Worm (Caenorhabditis elegans): ENCODE measurements around the gene ptr-13.
A peak's percentile ranks its signal among the peaks of the same experiment; 100 is the strongest.

Gene ptr-13

ce11 chrII:11166414-11166813 lies 4.1 kb upstream of the ptr-13 start:
- TF ChIP-seq ceh-36 (tag; optimal IDR thresholded peaks at IDR 0.05) (no peak), pes-1 (GFP tag; IDR thresholded peaks at IDR 0.05) (peak; percentile 49; the same call in 1 of the 2 replicates)

DNA sequence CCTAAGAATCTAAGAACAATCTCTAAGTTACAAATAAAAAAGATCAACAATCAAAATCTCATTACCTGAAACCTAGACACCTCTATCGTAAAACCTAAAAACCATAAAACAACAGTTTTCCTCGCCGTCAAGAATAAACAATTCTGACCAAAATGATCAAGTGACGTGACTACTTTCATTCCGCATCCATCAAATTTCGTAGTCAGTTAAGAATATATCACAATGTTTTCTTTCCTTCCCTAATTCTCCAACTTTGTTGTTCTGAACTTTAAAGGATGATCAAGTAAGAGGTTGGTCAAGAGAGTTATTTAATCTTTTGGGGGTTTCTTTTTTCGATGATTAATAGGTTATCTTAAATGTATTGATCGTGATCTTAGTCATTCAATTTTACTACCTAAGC lies 1.0 kb upstream of the ptr-13 start:
- TF ChIP-seq scrt-1 (GFP tag; IDR thresholded peaks at IDR 0.05) (no peak), tbx-11 (GFP tag; IDR thresholded peaks at IDR 0.05) (no peak), tbx-37 (GFP tag; conservative IDR thresholded peaks at IDR 0.05) (no peak), ceh-36 (tag; optimal IDR thresholded peaks at IDR 0.05) (no peak), ceh-13 (GFP tag; optimal IDR thresholded peaks at IDR 0.05) (no peak), pes-1 (GFP tag; IDR thresholded peaks at IDR 0.05) (no peak), hnd-1 (tag; optimal IDR thresholded peaks at IDR 0.05) (no peak), sea-1 (GFP tag; conservative IDR thresholded peaks at IDR 0.05) (no peak), hmbx-1 (tag; optimal IDR thresholded peaks at IDR 0.05) (no peak), B0310.2 (tag; optimal IDR thresholded peaks at IDR 0.05) (no peak), F13C5.2 (tag; optimal IDR thresholded peaks at IDR 0.05) (no peak), flt-1 (GFP tag; IDR thresholded peaks at IDR 0.05) (no peak), tra-4 (tag; optimal IDR thresholded peaks at IDR 0.05) (no peak), hmg-4 (GFP tag; optimal IDR thresholded peaks at IDR 0.05) (no peak), ama-1 (optimal IDR thresholded peaks at IDR 0.05) (no peak), ets-7 (tag; optimal IDR thresholded peaks at IDR 0.05) (no peak), aly-1 (tag; optimal IDR thresholded peaks at IDR 0.05) (no peak)

DNA sequence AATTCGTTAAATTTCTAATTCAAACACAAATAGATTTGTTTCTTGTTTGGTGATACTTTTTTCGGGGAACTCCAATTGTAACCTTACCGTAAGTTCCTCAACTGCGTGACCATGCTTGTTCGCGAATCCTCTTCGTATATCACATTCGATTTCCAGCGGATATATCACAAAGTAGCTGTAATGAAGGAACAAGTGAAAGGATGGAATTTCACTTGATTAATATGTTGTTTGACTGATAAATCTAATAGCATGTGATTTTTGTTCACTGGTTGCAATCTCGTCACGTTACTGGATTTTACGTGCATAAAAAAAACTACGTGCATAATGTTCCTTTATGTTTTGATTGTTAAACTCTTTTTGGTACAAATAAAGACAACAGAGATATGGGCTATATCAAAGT lies 606 bp downstream of the ptr-13 start:
- TF ChIP-seq flt-1 (GFP tag; IDR thresholded peaks at IDR 0.05) (no peak), aly-1 (tag; optimal IDR thresholded peaks at IDR 0.05) (no peak), tra-4 (tag; optimal IDR thresholded peaks at IDR 0.05) (no peak)

DNA sequence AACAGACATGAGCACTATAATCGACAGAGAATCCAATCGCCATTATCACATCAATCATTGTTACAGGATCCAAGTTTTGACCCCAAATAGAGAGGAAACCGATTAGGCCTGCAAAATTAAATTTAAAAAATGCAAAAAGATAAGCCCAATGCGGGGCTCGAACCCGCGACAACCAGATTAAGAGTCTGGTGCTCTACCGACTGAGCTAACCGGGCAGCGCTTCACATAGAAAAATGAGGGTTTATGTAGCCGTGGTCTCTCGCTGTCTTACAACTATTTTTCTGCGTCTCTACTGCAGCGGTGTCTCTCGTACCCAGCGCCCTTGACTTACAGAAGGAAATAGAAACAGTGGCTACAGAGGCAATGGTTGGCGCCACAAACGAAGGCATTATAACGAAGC lies 4.6 kb downstream of the ptr-13 start:
- TF ChIP-seq hmbx-1 (tag; optimal IDR thresholded peaks at IDR 0.05): no peak
- TF ChIP-seq aly-1 (tag; optimal IDR thresholded peaks at IDR 0.05): no peak
- peak; percentile 70 for TF ChIP-seq scrt-1 (GFP tag; IDR thresholded peaks at IDR 0.05)
- TF ChIP-seq hnd-1 (tag; optimal IDR thresholded peaks at IDR 0.05): peak; percentile 34
- peak; percentile 73 for TF ChIP-seq ceh-36 (tag; optimal IDR thresholded peaks at IDR 0.05)
- 0 out of 2 replicates have a peak, but pooled peaks have one; percentile 44 for TF ChIP-seq tbx-11 (GFP tag; IDR thresholded peaks at IDR 0.05)
- peak; percentile 63 for TF ChIP-seq tbx-37 (GFP tag; conservative IDR thresholded peaks at IDR 0.05)
- no peak for TF ChIP-seq hmg-4 (GFP tag; optimal IDR thresholded peaks at IDR 0.05)
- TF ChIP-seq pes-1 (GFP tag; IDR thresholded peaks at IDR 0.05): peak; percentile 78
- no peak for TF ChIP-seq B0310.2 (tag; optimal IDR thresholded peaks at IDR 0.05)
- TF ChIP-seq flt-1 (GFP tag; IDR thresholded peaks at IDR 0.05): peak; percentile 62; the same call in 1 of the 2 replicates
- peak; percentile 4 for TF ChIP-seq ceh-13 (GFP tag; optimal IDR thresholded peaks at IDR 0.05)
- peak; percentile 73; the same call in 1 of the 2 replicates for TF ChIP-seq sea-1 (GFP tag; conservative IDR thresholded peaks at IDR 0.05)

DNA sequence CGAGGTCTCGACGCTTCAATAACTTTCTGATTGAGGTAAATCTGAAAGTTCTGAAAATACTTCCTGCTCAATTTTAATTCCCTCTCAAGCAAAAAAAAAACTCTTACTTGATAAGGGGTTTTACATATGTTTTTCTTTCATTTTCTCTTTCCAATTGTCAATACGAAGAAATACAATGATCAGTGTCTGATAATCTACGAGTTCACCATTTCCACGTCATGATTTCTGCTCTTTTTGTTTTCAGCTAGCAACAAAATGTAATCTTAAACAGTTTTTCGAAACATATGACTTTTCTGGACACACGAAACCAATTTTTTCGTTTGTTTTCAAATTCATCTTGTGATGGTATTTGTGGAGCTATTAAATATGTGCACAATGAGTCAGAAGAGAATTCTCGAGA lies 6.1 kb downstream of the ptr-13 start:
- no peak for TF ChIP-seq hmg-4 (GFP tag; optimal IDR thresholded peaks at IDR 0.05)
- no peak for TF ChIP-seq tbx-37 (GFP tag; conservative IDR thresholded peaks at IDR 0.05)
- TF ChIP-seq pes-1 (GFP tag; IDR thresholded peaks at IDR 0.05): no peak
- no peak for TF ChIP-seq ceh-13 (GFP tag; optimal IDR thresholded peaks at IDR 0.05)
- no peak for TF ChIP-seq sea-1 (GFP tag; conservative IDR thresholded peaks at IDR 0.05)
- no peak for TF ChIP-seq tra-4 (tag; optimal IDR thresholded peaks at IDR 0.05)
- TF ChIP-seq hnd-1 (tag; optimal IDR thresholded peaks at IDR 0.05): no peak
- no peak for TF ChIP-seq scrt-1 (GFP tag; IDR thresholded peaks at IDR 0.05)
- TF ChIP-seq ceh-36 (tag; optimal IDR thresholded peaks at IDR 0.05): no peak
- TF ChIP-seq flt-1 (GFP tag; IDR thresholded peaks at IDR 0.05): no peak
- no peak for TF ChIP-seq hmbx-1 (tag; optimal IDR thresholded peaks at IDR 0.05)
- TF ChIP-seq aly-1 (tag; optimal IDR thresholded peaks at IDR 0.05): no peak
- no peak for TF ChIP-seq B0310.2 (tag; optimal IDR thresholded peaks at IDR 0.05)
- TF ChIP-seq tbx-11 (GFP tag; IDR thresholded peaks at IDR 0.05): no peak
- no peak for TF ChIP-seq F13C5.2 (tag; optimal IDR thresholded peaks at IDR 0.05)
- no peak for TF ChIP-seq ama-1 (optimal IDR thresholded peaks at IDR 0.05)
- TF ChIP-seq ets-7 (tag; optimal IDR thresholded peaks at IDR 0.05): no peak

ce11 chrII:11155400-11155799 lies 6.9 kb downstream of the ptr-13 start:
- no peak for TF ChIP-seq hmbx-1 (tag; optimal IDR thresholded peaks at IDR 0.05)
- no peak for TF ChIP-seq ama-1 (optimal IDR thresholded peaks at IDR 0.05)
- no peak for TF ChIP-seq tbx-37 (GFP tag; conservative IDR thresholded peaks at IDR 0.05)
- no peak for TF ChIP-seq tra-4 (tag; optimal IDR thresholded peaks at IDR 0.05)

DNA sequence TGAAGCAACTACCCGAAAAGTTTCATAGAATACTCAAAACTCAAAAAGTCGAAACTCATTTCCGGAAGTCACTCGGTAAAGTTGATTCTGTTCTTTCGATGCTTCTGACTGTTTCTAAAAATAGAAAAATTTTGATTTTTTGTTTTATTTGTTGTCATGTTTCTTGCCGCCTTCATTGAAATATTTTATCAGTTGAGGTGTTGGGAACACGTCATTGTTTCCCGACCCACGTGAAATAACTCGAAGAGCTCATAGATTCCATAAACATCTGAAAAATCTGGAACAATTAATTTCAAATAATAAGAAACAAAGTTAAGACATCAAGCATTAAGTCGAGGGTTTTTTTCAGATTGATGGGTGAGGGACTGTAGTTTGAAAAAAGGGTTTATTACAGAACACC lies 7.3 kb downstream of the ptr-13 start:
- no peak for TF ChIP-seq hmg-4 (GFP tag; optimal IDR thresholded peaks at IDR 0.05)
- no peak for TF ChIP-seq tra-4 (tag; optimal IDR thresholded peaks at IDR 0.05)
- no peak for TF ChIP-seq flt-1 (GFP tag; IDR thresholded peaks at IDR 0.05)
- no peak for TF ChIP-seq aly-1 (tag; optimal IDR thresholded peaks at IDR 0.05)
- no peak for TF ChIP-seq tbx-11 (GFP tag; IDR thresholded peaks at IDR 0.05)
- TF ChIP-seq tbx-37 (GFP tag; conservative IDR thresholded peaks at IDR 0.05): no peak
- TF ChIP-seq hmbx-1 (tag; optimal IDR thresholded peaks at IDR 0.05): no peak
- no peak for TF ChIP-seq hnd-1 (tag; optimal IDR thresholded peaks at IDR 0.05)
- no peak for TF ChIP-seq sea-1 (GFP tag; conservative IDR thresholded peaks at IDR 0.05)
- no peak for TF ChIP-seq scrt-1 (GFP tag; IDR thresholded peaks at IDR 0.05)
- no peak for TF ChIP-seq ama-1 (optimal IDR thresholded peaks at IDR 0.05)

ce11 chrII:11153800-11154199 lies 8.5 kb downstream of the ptr-13 start:
- TF ChIP-seq B0310.2 (tag; optimal IDR thresholded peaks at IDR 0.05): no peak
- TF ChIP-seq hmbx-1 (tag; optimal IDR thresholded peaks at IDR 0.05): no peak
- TF ChIP-seq F13C5.2 (tag; optimal IDR thresholded peaks at IDR 0.05): no peak
- TF ChIP-seq flt-1 (GFP tag; IDR thresholded peaks at IDR 0.05): no peak
